Fruit fly (Drosophila melanogaster) whole organism, prepupa: ENCODE results near the gene nmd.

Experiments used
- Blimp-1 ChIP-seq: fragments of 200-800 bp; sonication (Bioruptor generic); optimal IDR thresholded peaks from 3 replicates; lab custom pipeline; 2017; ENCODE audit warnings: missing biosample characterization, missing genetic modification characterization, mild to moderate bottlenecking, moderate library complexity, missing genetic modification reagents
- CG10631 ChIP-seq: fragments of 200-800 bp; sonication (Bioruptor generic); optimal IDR thresholded peaks from 2 replicates; lab custom pipeline; 2016; ENCODE audit warnings: missing biosample characterization, missing genetic modification characterization
- CG11762 ChIP-seq: fragments of 200-800 bp; sonication (Bioruptor generic); optimal IDR thresholded peaks from 3 replicates; lab custom pipeline; 2016; ENCODE audit warnings: missing biosample characterization, missing genetic modification characterization; ENCODE audit not compliant: insufficient read depth
- CG11902 ChIP-seq: fragments of 200-800 bp; sonication (Bioruptor generic); optimal IDR thresholded peaks from 3 replicates; lab custom pipeline; 2016; ENCODE audit warnings: missing biosample characterization, missing genetic modification characterization
- CG15336 ChIP-seq: fragments of 200-800 bp; sonication (Bioruptor generic); IDR thresholded peaks from 2 replicates; pipeline ENCODE4 v1.3.6; 2022; ENCODE audit warnings: missing biosample characterization, missing genetic modification characterization
- CG1621 ChIP-seq: fragments of 200-800 bp; sonication (Bioruptor generic); optimal IDR thresholded peaks from 3 replicates; lab custom pipeline; 2018; ENCODE audit warnings: missing biosample characterization, mild to moderate bottlenecking, missing genetic modification characterization
- CG16779 ChIP-seq: fragments of 200-800 bp; sonication (Bioruptor generic); optimal IDR thresholded peaks from 3 replicates; lab custom pipeline; 2017; ENCODE audit warnings: missing biosample characterization, mild to moderate bottlenecking, missing genetic modification characterization
- CG3032 ChIP-seq: fragments of 200-800 bp; optimal IDR thresholded peaks from 2 replicates; lab custom pipeline; 2019; ENCODE audit warnings: missing biosample characterization, mild to moderate bottlenecking, missing genetic modification characterization, moderate library complexity
- CG31627 ChIP-seq: fragments of 200-800 bp; sonication (Bioruptor generic); optimal IDR thresholded peaks from 3 replicates; lab custom pipeline; 2016; ENCODE audit warnings: missing biosample characterization, missing genetic modification characterization
- CG32006 ChIP-seq: fragments of 200-800 bp; sonication (Bioruptor generic); optimal IDR thresholded peaks from 3 replicates; lab custom pipeline; 2017; ENCODE audit warnings: missing biosample characterization, mild to moderate bottlenecking, missing genetic modification characterization
- CG3919 ChIP-seq: fragments of 200-800 bp; sonication (Bioruptor generic); optimal IDR thresholded peaks from 3 replicates; lab custom pipeline; 2016; ENCODE audit warnings: missing biosample characterization, missing genetic modification characterization
- CG4318 ChIP-seq: fragments of 200-800 bp; sonication (Bioruptor generic); optimal IDR thresholded peaks from 3 replicates; lab custom pipeline; 2017; ENCODE audit warnings: missing biosample characterization, mild to moderate bottlenecking, missing genetic modification characterization
- CG6163 ChIP-seq: fragments of 200-800 bp; sonication (Bioruptor generic); IDR thresholded peaks from 3 replicates; pipeline ENCODE4 v1.3.6; 2022; ENCODE audit warnings: missing biosample characterization, missing genetic modification characterization
- CG6792 ChIP-seq: fragments of 200-800 bp; sonication (Bioruptor generic); optimal IDR thresholded peaks from 3 replicates; lab custom pipeline; 2016; ENCODE audit warnings: missing biosample characterization, missing genetic modification characterization
- CG6854 ChIP-seq: fragments of 200-800 bp; sonication (Bioruptor generic); optimal IDR thresholded peaks from 2 replicates; lab custom pipeline; 2017; ENCODE audit warnings: missing biosample characterization, mild to moderate bottlenecking, missing genetic modification characterization
- CG7368 ChIP-seq: fragments of 200-800 bp; sonication (Bioruptor generic); optimal IDR thresholded peaks from 3 replicates; lab custom pipeline; 2016; ENCODE audit warnings: missing biosample characterization, missing genetic modification characterization
- CG8319 ChIP-seq: fragments of 200-800 bp; sonication (Bioruptor generic); optimal IDR thresholded peaks from 3 replicates; lab custom pipeline; 2016; ENCODE audit warnings: missing biosample characterization, missing genetic modification characterization
- CG8632 ChIP-seq: fragments of 200-800 bp; sonication (Bioruptor generic); optimal IDR thresholded peaks from 3 replicates; lab custom pipeline; 2016; ENCODE audit warnings: missing biosample characterization, missing genetic modification characterization
- Eip75B ChIP-seq: fragments of 200-800 bp; sonication (Bioruptor generic); optimal IDR thresholded peaks from 3 replicates; lab custom pipeline; 2016; ENCODE audit warnings: missing biosample characterization, missing genetic modification characterization
- Eip93F ChIP-seq: fragments of 200-800 bp; sonication (Bioruptor generic); optimal IDR thresholded peaks from 2 replicates; lab custom pipeline; 2016; ENCODE audit warnings: missing biosample characterization, mild to moderate bottlenecking, missing genetic modification characterization
- Ets21C ChIP-seq: fragments of 200-800 bp; sonication (Bioruptor generic); optimal IDR thresholded peaks from 3 replicates; lab custom pipeline; 2016; ENCODE audit warnings: missing biosample characterization, missing genetic modification characterization
- Ets96B ChIP-seq: fragments of 200-800 bp; optimal IDR thresholded peaks from 2 replicates; lab custom pipeline; 2019; ENCODE audit warnings: missing biosample characterization, mild to moderate bottlenecking, missing genetic modification characterization, moderate library complexity
- Hr38 ChIP-seq: sonication (Bioruptor generic); optimal IDR thresholded peaks from 2 replicates; lab custom pipeline; 2016; ENCODE audit warnings: missing biosample characterization, missing genetic modification characterization
- Met ChIP-seq: fragments of 200-800 bp; sonication (Bioruptor generic); optimal IDR thresholded peaks from 3 replicates; lab custom pipeline; 2016; ENCODE audit warnings: missing biosample characterization, missing genetic modification characterization
- OdsH ChIP-seq: fragments of 200-800 bp; sonication (Bioruptor generic); optimal IDR thresholded peaks from 3 replicates; lab custom pipeline; 2016; ENCODE audit warnings: missing biosample characterization, missing genetic modification characterization
- Sox102F ChIP-seq: fragments of 200-800 bp; sonication (Bioruptor generic); optimal IDR thresholded peaks from 2 replicates; lab custom pipeline; 2016; ENCODE audit warnings: missing biosample characterization, mild to moderate bottlenecking, missing genetic modification characterization
- Sox15 ChIP-seq: fragments of 200-800 bp; sonication (Bioruptor generic); optimal IDR thresholded peaks from 3 replicates; lab custom pipeline; 2016; ENCODE audit warnings: missing biosample characterization, missing genetic modification characterization
- achi ChIP-seq: fragments of 200-800 bp; sonication (Bioruptor generic); optimal IDR thresholded peaks from 3 replicates; lab custom pipeline; 2016; ENCODE audit warnings: missing biosample characterization, missing genetic modification characterization
- cyc ChIP-seq: fragments of 200-800 bp; sonication (Bioruptor generic); optimal IDR thresholded peaks from 3 replicates; lab custom pipeline; 2016; ENCODE audit warnings: missing biosample characterization, missing genetic modification characterization
- dac ChIP-seq: fragments of 200-800 bp; sonication (Bioruptor generic); optimal IDR thresholded peaks from 2 replicates; lab custom pipeline; 2017; ENCODE audit warnings: missing biosample characterization, mild to moderate bottlenecking, missing genetic modification characterization
- dsx ChIP-seq: fragments of 200-800 bp; optimal IDR thresholded peaks from 3 replicates; lab custom pipeline; 2019; ENCODE audit warnings: missing biosample characterization, mild to moderate bottlenecking, missing genetic modification characterization, moderate library complexity; ENCODE audit not compliant: poor library complexity, severe bottlenecking
- eg ChIP-seq: fragments of 200-800 bp; sonication (Bioruptor generic); IDR thresholded peaks from 3 replicates; pipeline ENCODE4 v1.3.6; 2022; ENCODE audit warnings: missing biosample characterization, missing genetic modification characterization
- esn ChIP-seq: fragments of 200-800 bp; sonication (Bioruptor generic); optimal IDR thresholded peaks from 2 replicates; lab custom pipeline; 2016; ENCODE audit warnings: missing biosample characterization, mild to moderate bottlenecking, missing genetic modification characterization, moderate library complexity
- fd59A ChIP-seq: fragments of 200-800 bp; sonication (Bioruptor generic); optimal IDR thresholded peaks from 2 replicates; lab custom pipeline; 2017; ENCODE audit warnings: missing biosample characterization, mild to moderate bottlenecking, missing genetic modification characterization, missing genetic modification reagents
- fd85E ChIP-seq: fragments of 200-800 bp; sonication (Bioruptor generic); optimal IDR thresholded peaks from 3 replicates; lab custom pipeline; 2016; ENCODE audit warnings: missing biosample characterization, missing genetic modification characterization
- fkh ChIP-seq: fragments of 200-800 bp; sonication (Bioruptor generic); optimal IDR thresholded peaks from 3 replicates; lab custom pipeline; 2017; ENCODE audit warnings: missing biosample characterization, mild to moderate bottlenecking, missing genetic modification characterization, moderate library complexity
- net ChIP-seq: fragments of 200-800 bp; sonication (Bioruptor generic); optimal IDR thresholded peaks from 3 replicates; lab custom pipeline; 2016; ENCODE audit warnings: missing biosample characterization, missing genetic modification characterization
- svp ChIP-seq: fragments of 200-800 bp; sonication (Bioruptor generic); peaks from one replicate; lab custom pipeline; 2016; ENCODE audit warnings: missing biosample characterization, missing genetic modification characterization
- topi ChIP-seq: fragments of 200-800 bp; sonication (Bioruptor generic); optimal IDR thresholded peaks from 3 replicates; lab custom pipeline; 2016; ENCODE audit warnings: missing biosample characterization, missing genetic modification characterization

The nmd gene

dm6 chr2L:10314327-10315210 lies 10.8 kb upstream of the nmd start, which contains the start of the genes Usp14 and CG4972 (continued):
- TF ChIP-seq CG6163 (GFP tag; lab: Robert Waterston, UW) (no peak), eg (no peak), cyc (GFP tag; lab: Kevin White, UChicago) (peak; percentile 22), net (GFP tag; lab: Kevin White, UChicago) (no peak), svp (GFP tag; lab: Kevin White, UChicago) (no peak), achi (GFP tag; lab: Kevin White, UChicago) (no peak), Eip75B (GFP tag; lab: Kevin White, UChicago) (no peak), Ets96B (tag; lab: Kevin White, UChicago) (no peak), CG8319 (GFP tag; lab: Kevin White, UChicago) (no peak), CG3032 (peak; percentile 34), CG15336 (no peak), Eip93F (no peak), CG7368 (GFP tag; lab: Kevin White, UChicago) (no peak), Ets21C (no peak), Hr38 (GFP tag; lab: Kevin White, UChicago) (no peak), fkh (peak; percentile 25), topi (GFP tag; lab: Kevin White, UChicago) (peak; percentile 26), dac (GFP tag; lab: Kevin White, UChicago) (no peak), dsx (GFP tag; lab: Kevin White, UChicago) (no peak)

dm6 chr2L:10311822-10312221 lies 8.1 kb upstream of the nmd start:
- TF ChIP-seq dac (GFP tag; lab: Kevin White, UChicago), result no peak
- TF ChIP-seq fkh, result peak; percentile 69
- TF ChIP-seq CG10631 (GFP tag; lab: Kevin White, UChicago), result no peak

- TF ChIP-seq CG4318 (no peak), fd59A (GFP tag; lab: Kevin White, UChicago) (no peak), dsx (GFP tag; lab: Kevin White, UChicago) (no peak), esn (GFP tag; lab: Kevin White, UChicago) (peak; percentile 3), topi (GFP tag; lab: Kevin White, UChicago) (peak; percentile 1), OdsH (no peak)
These were observed 7.1 kb upstream of the nmd start, which contains the start of gene Cdk5alpha for dm6 chr2L:10310614-10311382. Gene Cdk5alpha (minus strand): TSS chr2L:10310956.

- no peak for TF ChIP-seq CG3919 (GFP tag; lab: Kevin White, UChicago)
- peak; percentile 89 for TF ChIP-seq Eip93F
- peak; percentile 59 for TF ChIP-seq dac (GFP tag; lab: Kevin White, UChicago)
- peak; percentile 58 for TF ChIP-seq Eip75B (GFP tag; lab: Kevin White, UChicago)
- TF ChIP-seq Blimp-1, result peak; percentile 56
- peak; percentile 16 for TF ChIP-seq Sox15
- peak; percentile 87 for TF ChIP-seq CG15336
- no peak for TF ChIP-seq CG1621 (tag; lab: Kevin White, UChicago)
- TF ChIP-seq CG7368 (GFP tag; lab: Kevin White, UChicago), result no peak
- no peak for TF ChIP-seq CG8632
- peak; percentile 74 for TF ChIP-seq CG6792
- peak; percentile 75 for TF ChIP-seq Sox102F (GFP tag; lab: Kevin White, UChicago)
- peak; percentile 76 for TF ChIP-seq Met (GFP tag; lab: Kevin White, UChicago)
- TF ChIP-seq eg, result no peak; the same call in 2 of the 3 replicates
- TF ChIP-seq CG3032, result peak; percentile 74
- peak; percentile 55 for TF ChIP-seq cyc (GFP tag; lab: Kevin White, UChicago)
- TF ChIP-seq CG6854, result peak; percentile 46
- TF ChIP-seq fkh, result no peak
- peak; percentile 77 for TF ChIP-seq Ets96B (tag; lab: Kevin White, UChicago)
- TF ChIP-seq CG31627 (GFP tag; lab: Kevin White, UChicago), result peak; percentile 51
- peak; percentile 36 for TF ChIP-seq CG11762 (GFP tag; lab: Kevin White, UChicago)
- TF ChIP-seq CG10631 (GFP tag; lab: Kevin White, UChicago), result peak; percentile 80
- TF ChIP-seq CG16779 (tag; lab: Kevin White, UChicago), result no peak
- TF ChIP-seq fd85E (GFP tag; lab: Kevin White, UChicago), result no peak
- TF ChIP-seq CG32006 (GFP tag; lab: Kevin White, UChicago), result no peak
- TF ChIP-seq CG11902 (GFP tag; lab: Kevin White, UChicago), result peak; percentile 31
- TF ChIP-seq svp (GFP tag; lab: Kevin White, UChicago), result no peak
These were observed 2.9 kb upstream of the nmd start, which contains the start of the genes CG5390 and CG4968 for dm6 chr2L:10306518-10307260. Gene CG5390 (minus strand): TSS chr2L:10306594. Gene CG4968 (plus strand): TSS chr2L:10306922.
